Fruit fly (Drosophila melanogaster) whole organism, embryonic: ENCODE results near the gene Hnf4.

Source experiments
- Abd-B ChIP-seq: fragments of 200-800 bp; sonication (Bioruptor generic); optimal IDR thresholded peaks from 2 replicates; lab custom pipeline; 2018; ENCODE audit warnings: missing biosample characterization, mild to moderate bottlenecking, missing genetic modification characterization, moderate library complexity
- Atf6 ChIP-seq: fragments of 200-800 bp; sonication (Bioruptor generic); IDR thresholded peaks from 2 replicates; pipeline ENCODE4 v1.3.6; 2022; ENCODE audit warnings: missing biosample characterization, missing genetic modification characterization
- Bgb ChIP-seq: fragments of 200-800 bp; sonication (Bioruptor generic); IDR thresholded peaks from 2 replicates; pipeline ENCODE4 v1.3.6; 2022; ENCODE audit warnings: missing biosample characterization, missing genetic modification characterization; ENCODE audit not compliant: partially characterized antibody
- CG10431 ChIP-seq: fragments of 200-800 bp; sonication (Bioruptor generic); optimal IDR thresholded peaks from 3 replicates; lab custom pipeline; 2018; ENCODE audit warnings: missing biosample characterization, mild to moderate bottlenecking, missing genetic modification characterization
- CG12659 ChIP-seq: fragments of 200-800 bp; sonication (Bioruptor generic); optimal IDR thresholded peaks from 3 replicates; lab custom pipeline; 2017; ENCODE audit warnings: mild to moderate bottlenecking, missing biosample characterization, missing genetic modification reagents, missing genetic modification characterization
- CG15073 ChIP-seq: fragments of 200-800 bp; sonication (Bioruptor generic); optimal IDR thresholded peaks from 2 replicates; lab custom pipeline; 2016; ENCODE audit warnings: missing biosample characterization, missing genetic modification characterization
- CG1647 ChIP-seq: fragments of 200-800 bp; sonication (Bioruptor generic); optimal IDR thresholded peaks from 3 replicates; lab custom pipeline; 2016; ENCODE audit warnings: missing biosample characterization, missing genetic modification characterization
- CG18599 ChIP-seq: fragments of 200-800 bp; sonication (Bioruptor generic); optimal IDR thresholded peaks from 3 replicates; lab custom pipeline; 2017; ENCODE audit warnings: missing biosample characterization, missing genetic modification characterization, mild to moderate bottlenecking, moderate library complexity, missing genetic modification reagents
- CG18619 ChIP-seq: fragments of 200-800 bp; sonication (Bioruptor generic); optimal IDR thresholded peaks from 3 replicates; lab custom pipeline; 2017; ENCODE audit warnings: missing biosample characterization, mild to moderate bottlenecking, missing genetic modification characterization
- CG30403 ChIP-seq: fragments of 200-800 bp; sonication (Bioruptor generic); optimal IDR thresholded peaks from 3 replicates; lab custom pipeline; 2016; ENCODE audit warnings: missing biosample characterization, missing genetic modification characterization
- CG30431 ChIP-seq: fragments of 200-800 bp; sonication (Bioruptor generic); optimal IDR thresholded peaks from 2 replicates; lab custom pipeline; 2017; ENCODE audit warnings: missing biosample characterization, missing genetic modification characterization
- CG31365 ChIP-seq: fragments of 200-800 bp; sonication (Bioruptor generic); optimal IDR thresholded peaks from 2 replicates; lab custom pipeline; 2018; ENCODE audit warnings: missing biosample characterization, mild to moderate bottlenecking, missing genetic modification characterization
- CG33213 ChIP-seq: fragments of 200-800 bp; sonication (Bioruptor generic); optimal IDR thresholded peaks from 3 replicates; lab custom pipeline; 2016; ENCODE audit warnings: missing biosample characterization, missing genetic modification characterization
- CG4424 ChIP-seq: fragments of 200-800 bp; sonication (Bioruptor generic); optimal IDR thresholded peaks from 3 replicates; lab custom pipeline; 2016; ENCODE audit warnings: missing biosample characterization, missing genetic modification characterization
- CG4730 ChIP-seq: fragments of 200-800 bp; sonication (Bioruptor generic); IDR thresholded peaks from 2 replicates; pipeline ENCODE4 v1.3.6; 2022; ENCODE audit warnings: missing biosample characterization, missing genetic modification characterization
- CG4854 ChIP-seq: fragments of 200-800 bp; sonication (Bioruptor generic); optimal IDR thresholded peaks from 2 replicates; lab custom pipeline; 2016; ENCODE audit warnings: missing biosample characterization, missing genetic modification characterization, inconsistent platforms
- CG6854 ChIP-seq: fragments of 200-800 bp; sonication (Bioruptor generic); optimal IDR thresholded peaks from 3 replicates; lab custom pipeline; 2017; ENCODE audit warnings: missing biosample characterization, mild to moderate bottlenecking, missing genetic modification characterization
- CG8359 ChIP-seq: fragments of 200-800 bp; sonication (Bioruptor generic); optimal IDR thresholded peaks from 2 replicates; lab custom pipeline; 2017; ENCODE audit warnings: missing biosample characterization, mild to moderate bottlenecking, missing genetic modification characterization, borderline replicate concordance
- Ets97D ChIP-seq: fragments of 200-800 bp; sonication (Bioruptor generic); optimal IDR thresholded peaks from 3 replicates; lab custom pipeline; 2016; ENCODE audit warnings: missing biosample characterization, missing genetic modification characterization
- H15 ChIP-seq: fragments of 200-800 bp; sonication (Bioruptor generic); IDR thresholded peaks from 3 replicates; pipeline ENCODE4 v1.3.6; 2022; ENCODE audit warnings: missing biosample characterization, missing genetic modification characterization
- Hr78 ChIP-seq, 2 experiments: fragments of 200-800 bp in 1 of 2; fragments of >200 bp in 1 of 2; sonication (Bioruptor generic) in 1 of 2; optimal IDR thresholded peaks; 2 replicates each; lab custom pipeline; 2017 to 2019; ENCODE audit warnings: missing biosample characterization in 2 of 2, missing genetic modification characterization in 2 of 2, mild to moderate bottlenecking in 1 of 2, moderate library complexity in 1 of 2
- MBD-R2 ChIP-seq: fragments of 200-800 bp; sonication (Bioruptor generic); IDR thresholded peaks from 2 replicates; pipeline ENCODE4 v1.3.6; 2022; ENCODE audit warnings: missing biosample characterization, missing genetic modification characterization
- NC2β ChIP-seq: fragments of 200-800 bp; sonication (Bioruptor generic); optimal IDR thresholded peaks from 2 replicates; lab custom pipeline; 2016; ENCODE audit warnings: missing biosample characterization, missing genetic modification characterization
- Oaz ChIP-seq: fragments of 200-800 bp; sonication (Bioruptor generic); IDR thresholded peaks from 2 replicates; pipeline ENCODE4 v1.3.6; 2022; ENCODE audit warnings: missing biosample characterization, missing genetic modification characterization
- Six4 ChIP-seq: fragments of 200-800 bp; sonication (Bioruptor generic); optimal IDR thresholded peaks from 2 replicates; lab custom pipeline; 2016; ENCODE audit warnings: missing biosample characterization, missing genetic modification characterization
- Sry-δ ChIP-seq: fragments of 200-800 bp; sonication (Bioruptor generic); optimal IDR thresholded peaks from 2 replicates; lab custom pipeline; 2016; ENCODE audit warnings: missing biosample characterization, missing genetic modification characterization
- ac ChIP-seq: fragments of 200-800 bp; sonication (Bioruptor generic); optimal IDR thresholded peaks from 3 replicates; lab custom pipeline; 2017; ENCODE audit warnings: missing biosample characterization, mild to moderate bottlenecking, missing genetic modification characterization
- ase ChIP-seq: fragments of 200-800 bp; sonication (Bioruptor generic); IDR thresholded peaks from 3 replicates; pipeline ENCODE4 v1.3.6; 2022; ENCODE audit warnings: missing biosample characterization, missing genetic modification characterization
- az2 ChIP-seq: fragments of 200-800 bp; sonication (Bioruptor generic); optimal IDR thresholded peaks from 3 replicates; lab custom pipeline; 2016; ENCODE audit warnings: missing biosample characterization, missing genetic modification characterization
- bsh ChIP-seq, 2 experiments: fragments of 200-800 bp; sonication (Bioruptor generic); optimal IDR thresholded peaks; 2 replicates each; lab custom pipeline; 2017 to 2018; ENCODE audit warnings: mild to moderate bottlenecking in 2 of 2, missing biosample characterization in 2 of 2, missing genetic modification characterization in 2 of 2, moderate library complexity in 1 of 2
- cas ChIP-seq: fragments of 200-800 bp; sonication (Bioruptor generic); IDR thresholded peaks from 2 replicates; pipeline ENCODE4 v1.3.6; 2022; ENCODE audit warnings: missing biosample characterization, missing genetic modification characterization
- chn ChIP-seq: fragments of 200-800 bp; sonication (Bioruptor generic); optimal IDR thresholded peaks from 2 replicates; lab custom pipeline; 2016; ENCODE audit warnings: missing biosample characterization, missing genetic modification characterization
- dati ChIP-seq: fragments of 200-800 bp; sonication (Bioruptor generic); IDR thresholded peaks from 2 replicates; pipeline ENCODE4 v1.3.6; 2022; ENCODE audit warnings: missing biosample characterization, missing genetic modification characterization
- dpn ChIP-seq, 2 experiments: fragments of 200-800 bp; sonication (Bioruptor generic); optimal IDR thresholded peaks; 3 replicates each; lab custom pipeline; 2016; ENCODE audit warnings: missing biosample characterization in 2 of 2, missing genetic modification characterization in 2 of 2
- en ChIP-seq: fragments of 200-800 bp; sonication (Bioruptor generic); optimal IDR thresholded peaks from 2 replicates; lab custom pipeline; 2016; ENCODE audit warnings: missing biosample characterization, missing genetic modification characterization
- fd102C ChIP-seq: fragments of 200-800 bp; sonication (Bioruptor generic); optimal IDR thresholded peaks from 2 replicates; lab custom pipeline; 2018; ENCODE audit warnings: missing biosample characterization, mild to moderate bottlenecking, missing genetic modification characterization, moderate library complexity
- gcm2 ChIP-seq: fragments of 200-800 bp; sonication (Bioruptor generic); optimal IDR thresholded peaks from 2 replicates; lab custom pipeline; 2016; ENCODE audit warnings: missing biosample characterization, missing genetic modification characterization
- kay ChIP-seq: fragments of 200-800 bp; sonication (Bioruptor generic); optimal IDR thresholded peaks from 2 replicates; lab custom pipeline; 2016; ENCODE audit warnings: missing biosample characterization, missing genetic modification characterization
- lbe ChIP-seq: fragments of 200-800 bp; sonication (Bioruptor generic); optimal IDR thresholded peaks from 2 replicates; lab custom pipeline; 2016; ENCODE audit warnings: missing biosample characterization, mild to moderate bottlenecking, missing genetic modification characterization
- nerfin-2 ChIP-seq: fragments of 200-800 bp; sonication (Bioruptor generic); IDR thresholded peaks from 2 replicates; pipeline ENCODE4 v1.3.6; 2022; ENCODE audit warnings: missing biosample characterization, missing genetic modification characterization; ENCODE audit not compliant: partially characterized antibody
- onecut ChIP-seq: fragments of 200-800 bp; sonication (Bioruptor generic); IDR thresholded peaks from 2 replicates; pipeline ENCODE4 v1.3.6; 2022; ENCODE audit warnings: missing biosample characterization, missing genetic modification characterization
- pnt ChIP-seq: fragments of 200-800 bp; sonication (Bioruptor generic); optimal IDR thresholded peaks from 3 replicates; lab custom pipeline; 2016; ENCODE audit warnings: missing biosample characterization, missing genetic modification characterization
- psq ChIP-seq: fragments of 200-800 bp; sonication (Bioruptor generic); optimal IDR thresholded peaks from 2 replicates; lab custom pipeline; 2017; ENCODE audit warnings: missing biosample characterization, missing genetic modification characterization
- pum ChIP-seq: fragments of 200-800 bp; sonication (Bioruptor generic); optimal IDR thresholded peaks from 2 replicates; lab custom pipeline; 2016; ENCODE audit warnings: missing biosample characterization, missing genetic modification characterization
- seq ChIP-seq: fragments of 200-800 bp; sonication (Bioruptor generic); IDR thresholded peaks from 2 replicates; pipeline ENCODE4 v1.3.6; 2022; ENCODE audit warnings: missing biosample characterization, missing genetic modification characterization
- sima ChIP-seq: fragments of 200-800 bp; sonication (Bioruptor generic); optimal IDR thresholded peaks from 2 replicates; lab custom pipeline; 2016; ENCODE audit warnings: missing biosample characterization, missing genetic modification characterization
- stc ChIP-seq: fragments of 200-800 bp; sonication (Bioruptor generic); IDR thresholded peaks from 2 replicates; pipeline ENCODE4 v1.3.6; 2022; ENCODE audit warnings: missing biosample characterization, missing genetic modification characterization
- toy ChIP-seq: fragments of 200-800 bp; sonication (Bioruptor generic); IDR thresholded peaks from 2 replicates; pipeline ENCODE4 v1.3.6; 2022; ENCODE audit warnings: missing biosample characterization, missing genetic modification characterization
- tup ChIP-seq: fragments of 200-800 bp; sonication (Bioruptor generic); optimal IDR thresholded peaks from 2 replicates; lab custom pipeline; 2016; ENCODE audit warnings: missing biosample characterization, mild to moderate bottlenecking, missing genetic modification characterization, moderate library complexity

Hnf4 gene

DNA sequence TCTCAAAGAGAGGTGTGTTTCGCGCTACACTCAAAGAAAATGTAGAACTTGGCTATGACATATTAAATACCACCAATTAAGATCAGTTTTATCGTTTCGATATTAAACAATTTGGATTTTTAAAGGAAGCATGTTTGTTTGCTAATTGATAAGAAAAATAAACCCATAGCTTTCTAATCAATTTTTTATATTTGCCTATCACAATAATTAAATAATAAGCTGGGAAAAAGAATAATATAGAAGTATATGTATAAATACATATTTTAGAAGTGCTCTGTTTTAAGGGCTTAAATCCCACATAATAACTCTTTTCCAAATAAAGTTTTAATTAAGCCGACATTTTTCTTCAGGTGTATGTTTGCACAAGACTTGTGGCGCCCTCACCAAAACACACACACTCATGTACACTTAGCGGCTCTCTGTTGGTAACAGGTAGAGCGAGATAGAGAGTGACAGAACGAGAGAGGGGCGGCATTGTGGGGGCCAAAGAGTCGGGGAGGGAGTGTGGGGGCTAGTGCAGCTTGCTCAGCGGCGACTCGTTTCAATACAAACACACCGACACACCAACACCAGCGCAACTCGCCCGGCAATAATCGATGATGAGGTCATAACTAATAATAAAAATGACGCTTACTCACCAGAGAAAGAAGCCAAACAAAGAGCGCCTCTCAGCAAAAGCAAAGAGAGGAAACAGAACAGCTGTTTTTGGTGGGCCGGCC, 8.4 kb upstream of the Hnf4 start (continued):
- TF ChIP-seq CG31365 (peak; percentile 19), CG15073 (peak; percentile 48), CG4424 (GFP tag; lab: Kevin White, UChicago) (peak; percentile 91), pum (peak; percentile 12), CG30431 (GFP tag; lab: Kevin White, UChicago) (peak; percentile 59), ac (GFP tag; lab: Kevin White, UChicago) (no peak), Hr78 (GFP tag; optimal IDR thresholded peaks at IDR 0.05; lab: Kevin White, UChicago) (peak in 1 of 2 experiments; percentile 57), sima (GFP tag; lab: Kevin White, UChicago) (peak; percentile 49), MBD-R2 (GFP tag; lab: Robert Waterston, UW) (0 out of 2 replicates have a peak, but pooled peaks have one; percentile 37), Abd-B (peak; percentile 86), bsh (GFP tag; optimal IDR thresholded peaks at IDR 0.05; lab: Kevin White, UChicago) (peak; percentile 80 to 83), stc (GFP tag; lab: Robert Waterston, UW) (peak; percentile 80), CG6854 (GFP tag; lab: Kevin White, UChicago) (peak; percentile 88), kay (GFP tag; lab: Kevin White, UChicago) (peak; percentile 86), lbe (peak; percentile 71), CG18619 (peak; percentile 92), cas (GFP tag; lab: Robert Waterston, UW) (no peak; the same call in 1 of the 2 replicates), CG33213 (GFP tag; lab: Kevin White, UChicago) (no peak), CG1647 (GFP tag; lab: Kevin White, UChicago) (no peak), en (GFP tag; lab: Kevin White, UChicago) (peak; percentile 21), psq (GFP tag; lab: Kevin White, UChicago) (peak; percentile 63), onecut (peak; percentile 86), Sry-δ (no peak), seq (GFP tag; lab: Robert Waterston, UW) (peak; percentile 63), chn (GFP tag; lab: Kevin White, UChicago) (peak; percentile 66), CG12659 (peak; percentile 95), gcm2 (GFP tag; lab: Kevin White, UChicago) (peak; percentile 40), ase (GFP tag; lab: Robert Waterston, UW) (peak; percentile 49; the same call in 2 of the 3 replicates), Atf6 (peak; percentile 91), tup (peak; percentile 30), dati (GFP tag; lab: Robert Waterston, UW) (no peak), fd102C (GFP tag; lab: Kevin White, UChicago) (no peak), CG8359 (GFP tag; lab: Kevin White, UChicago) (peak; percentile 54), CG10431 (GFP tag; lab: Kevin White, UChicago) (peak; percentile 63), Bgb (GFP tag; lab: Robert Waterston, UW) (peak; percentile 25; the same call in 1 of the 2 replicates), Six4 (GFP tag; lab: Kevin White, UChicago) (peak; percentile 88), dpn (GFP tag; optimal IDR thresholded peaks at IDR 0.05; lab: Kevin White, UChicago) (peak; percentile 58 to 88), pnt (GFP tag; lab: Kevin White, UChicago) (peak; percentile 40), nerfin-2 (0 out of 2 replicates have a peak, but pooled peaks have one; percentile 38), CG30403 (peak; percentile 96), NC2β (GFP tag; lab: Kevin White, UChicago) (peak; percentile 23), Ets97D (GFP tag; lab: Kevin White, UChicago) (no peak), az2 (GFP tag; lab: Kevin White, UChicago) (peak; percentile 87), toy (peak; percentile 72; the same call in 1 of the 2 replicates), CG4854 (GFP tag; lab: Kevin White, UChicago) (peak; percentile 57), Oaz (peak; percentile 8; the same call in 1 of the 2 replicates), H15 (peak; percentile 73; the same call in 2 of the 3 replicates), CG18599 (GFP tag; lab: Kevin White, UChicago) (peak; percentile 95), CG4730 (GFP tag; lab: Robert Waterston, UW) (peak; percentile 68)
